Fruit fly (Drosophila melanogaster): Measurements from ENCODE around the gene CG15306.

Gene CG15306

dm6 chrX:10362127-10362526, 30.5 kb upstream of the CG15306 start:
- TF ChIP-seq EcR (GFP tag; optimal IDR thresholded peaks at IDR 0.05) (no peak), Dll (optimal IDR thresholded peaks at IDR 0.05) (no peak), usp (GFP tag; optimal IDR thresholded peaks at IDR 0.05) (no peak), CG8478 (optimal IDR thresholded peaks at IDR 0.05) (no peak), psq (optimal IDR thresholded peaks at IDR 0.05) (no peak), pan (optimal IDR thresholded peaks at IDR 0.05) (no peak)

dm6 chrX:10347979-10348692, 16.5 kb upstream of the CG15306 start:
- TF ChIP-seq Dll (optimal IDR thresholded peaks at IDR 0.05) = no peak
- no peak for TF ChIP-seq pan (optimal IDR thresholded peaks at IDR 0.05)
- no peak for TF ChIP-seq CG8478 (optimal IDR thresholded peaks at IDR 0.05)
- no peak for TF ChIP-seq EcR (GFP tag; optimal IDR thresholded peaks at IDR 0.05)
- TF ChIP-seq usp (GFP tag; optimal IDR thresholded peaks at IDR 0.05) = no peak
- no peak for TF ChIP-seq psq (optimal IDR thresholded peaks at IDR 0.05)

dm6 chrX:10340492-10340891, 8.9 kb upstream of the CG15306 start:
- no peak for TF ChIP-seq EcR (GFP tag; optimal IDR thresholded peaks at IDR 0.05)
- TF ChIP-seq CG8478 (optimal IDR thresholded peaks at IDR 0.05) = no peak
- TF ChIP-seq psq (optimal IDR thresholded peaks at IDR 0.05) = no peak
- no peak for TF ChIP-seq pan (optimal IDR thresholded peaks at IDR 0.05)
- TF ChIP-seq Dll (optimal IDR thresholded peaks at IDR 0.05) = no peak
- TF ChIP-seq usp (GFP tag; optimal IDR thresholded peaks at IDR 0.05) = no peak

dm6 chrX:10333352-10333751, 1.7 kb upstream of the CG15306 start, which contains the start of gene CG43740:
Gene CG43740, plus strand, starts transcription at chrX:10333652.
- TF ChIP-seq EcR (GFP tag; optimal IDR thresholded peaks at IDR 0.05) (no peak), psq (optimal IDR thresholded peaks at IDR 0.05) (no peak), usp (GFP tag; optimal IDR thresholded peaks at IDR 0.05) (no peak), CG8478 (optimal IDR thresholded peaks at IDR 0.05) (no peak), Dll (optimal IDR thresholded peaks at IDR 0.05) (no peak), pan (optimal IDR thresholded peaks at IDR 0.05) (no peak)

dm6 chrX:10329659-10330289, 1.8 kb downstream of the CG15306 start, which contains the start of gene Gip:
Gene Gip, minus strand, starts transcription at chrX:10329872.
- TF ChIP-seq Dll (optimal IDR thresholded peaks at IDR 0.05) (no peak), EcR (GFP tag; optimal IDR thresholded peaks at IDR 0.05) (no peak), usp (GFP tag; optimal IDR thresholded peaks at IDR 0.05) (no peak), psq (optimal IDR thresholded peaks at IDR 0.05) (no peak), CG8478 (optimal IDR thresholded peaks at IDR 0.05) (no peak)

dm6 chrX:10326346-10326830, 5.2 kb downstream of the CG15306 start, which contains the start of gene CG2909:
Gene CG2909, plus strand, starts transcription at chrX:10326464.
- TF ChIP-seq pan (optimal IDR thresholded peaks at IDR 0.05) (no peak), EcR (GFP tag; optimal IDR thresholded peaks at IDR 0.05) (no peak), usp (GFP tag; optimal IDR thresholded peaks at IDR 0.05) (no peak), psq (optimal IDR thresholded peaks at IDR 0.05) (no peak), Dll (optimal IDR thresholded peaks at IDR 0.05) (no peak), CG8478 (optimal IDR thresholded peaks at IDR 0.05) (no peak)

- TF ChIP-seq psq (optimal IDR thresholded peaks at IDR 0.05) (no peak), Dll (optimal IDR thresholded peaks at IDR 0.05) (no peak), pan (optimal IDR thresholded peaks at IDR 0.05) (no peak), usp (GFP tag; optimal IDR thresholded peaks at IDR 0.05) (no peak), CG8478 (optimal IDR thresholded peaks at IDR 0.05) (no peak), EcR (GFP tag; optimal IDR thresholded peaks at IDR 0.05) (no peak)
Measured at dm6 chrX:10325567-10326345, 5.9 kb downstream of the CG15306 start, which contains the start of gene alpha-Man-Ia. Gene alpha-Man-Ia, minus strand, starts transcription at chrX:10325958.

- TF ChIP-seq CG8478 (optimal IDR thresholded peaks at IDR 0.05) (no peak), psq (optimal IDR thresholded peaks at IDR 0.05) (no peak), EcR (GFP tag; optimal IDR thresholded peaks at IDR 0.05) (no peak), usp (GFP tag; optimal IDR thresholded peaks at IDR 0.05) (no peak), Dll (optimal IDR thresholded peaks at IDR 0.05) (no peak), pan (optimal IDR thresholded peaks at IDR 0.05) (no peak)
Measured at dm6 chrX:10324836-10325566, 6.6 kb downstream of the CG15306 start.

- TF ChIP-seq CG8478 (optimal IDR thresholded peaks at IDR 0.05) (no peak), pan (optimal IDR thresholded peaks at IDR 0.05) (no peak), Dll (optimal IDR thresholded peaks at IDR 0.05) (no peak), usp (GFP tag; optimal IDR thresholded peaks at IDR 0.05) (no peak), psq (optimal IDR thresholded peaks at IDR 0.05) (no peak), EcR (GFP tag; optimal IDR thresholded peaks at IDR 0.05) (no peak)
Measured at dm6 chrX:10322292-10322691, 9.3 kb downstream of the CG15306 start.

dm6 chrX:10320425-10320978, 11.1 kb downstream of the CG15306 start:
- TF ChIP-seq usp (GFP tag; optimal IDR thresholded peaks at IDR 0.05) (no peak), EcR (GFP tag; optimal IDR thresholded peaks at IDR 0.05) (no peak), CG8478 (optimal IDR thresholded peaks at IDR 0.05) (no peak), pan (optimal IDR thresholded peaks at IDR 0.05) (no peak), Dll (optimal IDR thresholded peaks at IDR 0.05) (no peak)
